Fruit fly (Drosophila melanogaster) whole organism, embryonic: ENCODE measurements around the gene sws.
A peak's percentile ranks its signal among the peaks of the same experiment; 100 is the strongest.

ENCODE experiments used
- ATbp ChIP-seq: fragments of 200-800 bp; sonication (Bioruptor generic); optimal IDR thresholded peaks from 2 replicates; lab custom pipeline; 2017; ENCODE audit warnings: missing biosample characterization, mild to moderate bottlenecking, missing genetic modification characterization, missing genetic modification reagents
- Asciz ChIP-seq: fragments of 200-800 bp; sonication (Bioruptor generic); optimal IDR thresholded peaks from 2 replicates; lab custom pipeline; 2017; ENCODE audit warnings: missing biosample characterization, mild to moderate bottlenecking, missing genetic modification characterization, missing genetic modification reagents
- Atf-2 ChIP-seq: fragments of 200-800 bp; sonication (Bioruptor generic); optimal IDR thresholded peaks from 2 replicates; lab custom pipeline; 2016; ENCODE audit warnings: missing biosample characterization, missing genetic modification characterization
- Awh ChIP-seq: fragments of 200-800 bp; sonication (Bioruptor generic); IDR thresholded peaks from 2 replicates; pipeline ENCODE4, ENCODE4 v1.3.6; 2022; ENCODE audit warnings: missing biosample characterization, missing genetic modification characterization
- Blimp-1 ChIP-seq: fragments of 200-800 bp; sonication (Bioruptor generic); optimal IDR thresholded peaks from 3 replicates; lab custom pipeline; 2018; ENCODE audit warnings: missing biosample characterization, missing genetic modification characterization, mild to moderate bottlenecking, moderate library complexity, missing genetic modification reagents
- CG10979 ChIP-seq: fragments of 200-800 bp; sonication (Bioruptor generic); optimal IDR thresholded peaks from 2 replicates; lab custom pipeline; 2018; ENCODE audit warnings: missing biosample characterization, mild to moderate bottlenecking, missing genetic modification characterization, moderate library complexity
- CG12769 ChIP-seq: fragments of 200-800 bp; sonication (Bioruptor generic); optimal IDR thresholded peaks from 2 replicates; lab custom pipeline; 2019; ENCODE audit warnings: missing biosample characterization, mild to moderate bottlenecking, missing genetic modification characterization, moderate library complexity
- CG13894 ChIP-seq: fragments of 200-800 bp; sonication (Bioruptor generic); optimal IDR thresholded peaks from 3 replicates; lab custom pipeline; 2018; ENCODE audit warnings: missing biosample characterization, mild to moderate bottlenecking, missing genetic modification characterization, moderate library complexity
- CG14014 ChIP-seq: fragments of 200-800 bp; sonication (Bioruptor generic); IDR thresholded peaks from 2 replicates; pipeline ENCODE4 v1.3.6; 2022; ENCODE audit warnings: missing biosample characterization, missing genetic modification characterization
- CG14667 ChIP-seq: fragments of 200-800 bp; sonication (Bioruptor generic); IDR thresholded peaks from 2 replicates; pipeline ENCODE4 v1.3.6; 2022; ENCODE audit warnings: missing biosample characterization, missing genetic modification characterization
- CG15514 ChIP-seq: fragments of 200-800 bp; sonication (Bioruptor generic); optimal IDR thresholded peaks from 3 replicates; lab custom pipeline; 2017; ENCODE audit warnings: missing biosample characterization, missing genetic modification characterization, mild to moderate bottlenecking, moderate library complexity, missing genetic modification reagents
- CG17385 ChIP-seq: fragments of 200-800 bp; sonication (Bioruptor generic); optimal IDR thresholded peaks from 3 replicates; lab custom pipeline; 2018; ENCODE audit warnings: missing biosample characterization, mild to moderate bottlenecking, missing genetic modification characterization
- CG17568 ChIP-seq: fragments of 200-800 bp; sonication (Bioruptor generic); optimal IDR thresholded peaks from 2 replicates; lab custom pipeline; 2018; ENCODE audit warnings: missing biosample characterization, mild to moderate bottlenecking, missing genetic modification characterization, moderate library complexity
- CG4360 ChIP-seq: fragments of 200-800 bp; sonication (Bioruptor generic); IDR thresholded peaks from 2 replicates; pipeline ENCODE4 v1.3.6; 2022; ENCODE audit warnings: missing biosample characterization, missing genetic modification characterization
- CG4424 ChIP-seq: fragments of 200-800 bp; sonication (Bioruptor generic); optimal IDR thresholded peaks from 3 replicates; lab custom pipeline; 2016; ENCODE audit warnings: missing biosample characterization, missing genetic modification characterization
- CG4730 ChIP-seq: fragments of 200-800 bp; sonication (Bioruptor generic); IDR thresholded peaks from 2 replicates; pipeline ENCODE4 v1.3.6; 2022; ENCODE audit warnings: missing biosample characterization, missing genetic modification characterization
- CG5180 ChIP-seq: fragments of 200-800 bp; sonication (Bioruptor generic); optimal IDR thresholded peaks from 3 replicates; lab custom pipeline; 2017; ENCODE audit warnings: missing biosample characterization, missing genetic modification characterization, mild to moderate bottlenecking, moderate library complexity, missing genetic modification reagents
- CG6254 ChIP-seq: fragments of 200-800 bp; sonication (Bioruptor generic); optimal IDR thresholded peaks from 3 replicates; lab custom pipeline; 2017; ENCODE audit warnings: mild to moderate bottlenecking, missing biosample characterization, missing genetic modification reagents, missing genetic modification characterization
- CG6765 ChIP-seq: fragments of 200-800 bp; sonication (Bioruptor generic); optimal IDR thresholded peaks from 3 replicates; lab custom pipeline; 2017; ENCODE audit warnings: missing biosample characterization, mild to moderate bottlenecking, missing genetic modification characterization
- CG6813 ChIP-seq: fragments of 200-800 bp; sonication (Bioruptor generic); optimal IDR thresholded peaks from 2 replicates; lab custom pipeline; 2017; ENCODE audit warnings: missing biosample characterization, missing genetic modification characterization, mild to moderate bottlenecking, moderate library complexity, missing genetic modification reagents
- CG7556 ChIP-seq: fragments of 200-800 bp; sonication (Bioruptor generic); optimal IDR thresholded peaks from 2 replicates; lab custom pipeline; 2017; ENCODE audit warnings: missing biosample characterization, mild to moderate bottlenecking, missing genetic modification characterization
- CG8359 ChIP-seq: fragments of 200-800 bp; sonication (Bioruptor generic); optimal IDR thresholded peaks from 2 replicates; lab custom pipeline; 2017; ENCODE audit warnings: missing biosample characterization, mild to moderate bottlenecking, missing genetic modification characterization, borderline replicate concordance
- CG9797 ChIP-seq: fragments of 200-800 bp; sonication (Bioruptor generic); optimal IDR thresholded peaks from 3 replicates; lab custom pipeline; 2018; ENCODE audit warnings: missing biosample characterization, mild to moderate bottlenecking, missing genetic modification characterization
- CG9932 ChIP-seq: fragments of 200-800 bp; sonication (Bioruptor generic); IDR thresholded peaks from 2 replicates; pipeline ENCODE4 v1.3.6; 2022; ENCODE audit warnings: missing biosample characterization, missing genetic modification characterization
- CkIIα-i1 ChIP-seq: fragments of 200-800 bp; sonication (Bioruptor generic); IDR thresholded peaks from 2 replicates; pipeline ENCODE4 v1.3.6; 2022; ENCODE audit warnings: missing biosample characterization, missing genetic modification characterization
- D19B ChIP-seq: fragments of 200-800 bp; sonication (Bioruptor generic); optimal IDR thresholded peaks from 2 replicates; lab custom pipeline; 2017; ENCODE audit warnings: missing biosample characterization, mild to moderate bottlenecking, missing genetic modification characterization
- Dad ChIP-seq: fragments of 200-800 bp; sonication (Bioruptor generic); optimal IDR thresholded peaks from 3 replicates; lab custom pipeline; 2016; ENCODE audit warnings: missing biosample characterization, missing genetic modification characterization
- ERR ChIP-seq: fragments of 200-800 bp; sonication (Bioruptor generic); optimal IDR thresholded peaks from 2 replicates; lab custom pipeline; 2016; ENCODE audit warnings: missing biosample characterization, missing genetic modification characterization
- H2.0 ChIP-seq: fragments of 200-800 bp; sonication (Bioruptor generic); IDR thresholded peaks from 2 replicates; pipeline ENCODE4 v1.3.6; 2022; ENCODE audit warnings: missing biosample characterization, missing genetic modification characterization
- Kr ChIP-seq: fragments of 200-800 bp; sonication (Bioruptor generic); optimal IDR thresholded peaks from 2 replicates; lab custom pipeline; 2017; ENCODE audit warnings: missing biosample characterization, mild to moderate bottlenecking, missing genetic modification characterization
- Xrp1 ChIP-seq: fragments of 200-800 bp; sonication (Bioruptor generic); IDR thresholded peaks from 2 replicates; pipeline ENCODE4 v1.3.6; 2022; ENCODE audit warnings: missing biosample characterization, missing genetic modification characterization
- ash1 ChIP-seq: fragments of 200-800 bp; sonication (Bioruptor generic); optimal IDR thresholded peaks from 2 replicates; lab custom pipeline; 2018; ENCODE audit warnings: missing biosample characterization, mild to moderate bottlenecking, missing genetic modification characterization
- disco-r ChIP-seq: fragments of 200-800 bp; sonication (Bioruptor generic); optimal IDR thresholded peaks from 2 replicates; lab custom pipeline; 2016; ENCODE audit warnings: missing biosample characterization, missing genetic modification characterization
- dm ChIP-seq: fragments of 200-800 bp; sonication (Bioruptor generic); optimal IDR thresholded peaks from 3 replicates; lab custom pipeline; 2016; ENCODE audit warnings: missing biosample characterization, missing genetic modification characterization
- esg ChIP-seq: fragments of 200-800 bp; sonication (Bioruptor generic); conservative IDR thresholded peaks from 2 replicates; pipeline ENCODE4 v1.3.6; 2022; ENCODE audit warnings: missing biosample characterization, missing genetic modification characterization
- fd64A ChIP-seq: fragments of 200-800 bp; sonication (Bioruptor generic); optimal IDR thresholded peaks from 3 replicates; lab custom pipeline; 2018; ENCODE audit warnings: missing biosample characterization, mild to moderate bottlenecking, missing genetic modification characterization
- gce ChIP-seq: fragments of 200-800 bp; sonication (Bioruptor generic); IDR thresholded peaks from 3 replicates; pipeline ENCODE4 v1.3.6; 2022; ENCODE audit warnings: missing biosample characterization, missing genetic modification characterization
- grau ChIP-seq: fragments of 200-800 bp; optimal IDR thresholded peaks from 3 replicates; lab custom pipeline; 2019; ENCODE audit warnings: missing biosample characterization, mild to moderate bottlenecking, missing genetic modification characterization, moderate library complexity
- kay ChIP-seq: fragments of 200-800 bp; sonication (Bioruptor generic); optimal IDR thresholded peaks from 2 replicates; lab custom pipeline; 2016; ENCODE audit warnings: missing biosample characterization, missing genetic modification characterization
- kni ChIP-seq: fragments of 200-800 bp; sonication (Bioruptor generic); optimal IDR thresholded peaks from 3 replicates; lab custom pipeline; 2017; ENCODE audit warnings: mild to moderate bottlenecking, missing biosample characterization, missing genetic modification reagents, missing genetic modification characterization
- pan ChIP-seq, 4 experiments: fragments of >200 bp in 3 of 4; fragments of 200-800 bp in 1 of 4; sonication (Bioruptor generic) in 1 of 4; optimal IDR thresholded peaks in 3 of 4; IDR thresholded peaks in 1 of 4; 2 replicates each; pipeline versions ENCODE4 v1.3.6 to Lab custom; 2017 to 2022; ENCODE audit warnings: missing biosample characterization in 2 of 4, missing genetic modification characterization in 2 of 4, mixed read lengths in 1 of 4
- pb ChIP-seq: fragments of 200-800 bp; sonication (Bioruptor generic); optimal IDR thresholded peaks from 3 replicates; lab custom pipeline; 2016; ENCODE audit warnings: missing biosample characterization, missing genetic modification characterization
- prd ChIP-seq, 3 experiments: fragments of >200 bp in 2 of 3; fragments of 200-800 bp in 1 of 3; sonication (Bioruptor generic) in 1 of 3; optimal IDR thresholded peaks in 2 of 3; IDR thresholded peaks in 1 of 3; 2 replicates in 2 of 3; 3 replicates in 1 of 3; pipeline versions ENCODE4 v1.3.6 to Lab custom; 2017 to 2022; ENCODE audit warnings: missing biosample characterization in 1 of 3, missing genetic modification characterization in 1 of 3
- psq ChIP-seq: fragments of 200-800 bp; sonication (Bioruptor generic); optimal IDR thresholded peaks from 2 replicates; lab custom pipeline; 2017; ENCODE audit warnings: missing biosample characterization, missing genetic modification characterization
- scrt ChIP-seq: fragments of 200-800 bp; sonication (Bioruptor generic); optimal IDR thresholded peaks from 2 replicates; lab custom pipeline; 2018; ENCODE audit warnings: missing biosample characterization, mild to moderate bottlenecking, missing genetic modification characterization, moderate library complexity
- tna ChIP-seq: fragments of 200-800 bp; sonication (Bioruptor generic); IDR thresholded peaks from 2 replicates; pipeline ENCODE4 v1.3.6; 2022; ENCODE audit warnings: missing biosample characterization, missing genetic modification characterization; ENCODE audit not compliant: partially characterized antibody
- usp ChIP-seq: fragments of >200 bp; optimal IDR thresholded peaks from 2 replicates; lab custom pipeline; 2017; ENCODE audit warnings: missing biosample characterization, missing genetic modification characterization
- wor ChIP-seq: fragments of 200-800 bp; sonication (Bioruptor generic); IDR thresholded peaks from 2 replicates; pipeline ENCODE4 v1.3.6; 2022; ENCODE audit warnings: missing biosample characterization, missing genetic modification characterization

Gene sws

dm6 chrX:7972363-7972942 is 4.4 kb upstream of the sws start (continued):
- no peak for TF ChIP-seq usp (GFP tag; lab: Kevin White, UChicago)
- peak; percentile 90 for TF ChIP-seq CG6813 (GFP tag; lab: Kevin White, UChicago)
- TF ChIP-seq CG10979 (tag; lab: Kevin White, UChicago) = peak; percentile 92
- no peak for TF ChIP-seq tna (GFP tag; lab: Robert Waterston, UW)
- peak; percentile 63 for TF ChIP-seq Atf-2 (GFP tag; lab: Kevin White, UChicago)
- TF ChIP-seq CG12769 (tag; lab: Kevin White, UChicago) = peak; percentile 89
- TF ChIP-seq Blimp-1 (GFP tag; lab: Kevin White, UChicago) = peak; percentile 90
- TF ChIP-seq disco-r (GFP tag; lab: Kevin White, UChicago) = peak; percentile 60
- peak; percentile 76 for TF ChIP-seq CG14667 (GFP tag; lab: Robert Waterston, UW)
- peak; percentile 66 for TF ChIP-seq kay (GFP tag; lab: Kevin White, UChicago)
- peak; percentile 72 for TF ChIP-seq CG5180 (GFP tag; lab: Kevin White, UChicago)
- TF ChIP-seq D19B (GFP tag; lab: Kevin White, UChicago) = peak; percentile 43
- no peak for TF ChIP-seq ash1 (GFP tag; lab: Kevin White, UChicago)
- TF ChIP-seq dm (GFP tag; lab: Kevin White, UChicago) = peak; percentile 15
- peak; percentile 86 for TF ChIP-seq CG14014 (GFP tag; lab: Robert Waterston, UW)
- TF ChIP-seq Awh (GFP tag; lab: Robert Waterston, UW) = peak; percentile 84
- TF ChIP-seq wor (GFP tag; lab: Robert Waterston, UW) = peak; percentile 81
- peak; percentile 67 for TF ChIP-seq CG9932 (GFP tag; lab: Robert Waterston, UW)
- TF ChIP-seq CG4730 = peak; percentile 83
- peak; percentile 77 for TF ChIP-seq scrt (GFP tag; lab: Kevin White, UChicago)
- peak; percentile 84 for TF ChIP-seq esg (GFP tag; lab: Robert Waterston, UW)
- TF ChIP-seq ERR (GFP tag; lab: Kevin White, UChicago) = peak; percentile 20
- peak; percentile 55 for TF ChIP-seq CG13894
- TF ChIP-seq CG17568 = peak; percentile 83
- TF ChIP-seq CG17385 = peak; percentile 84
- peak; percentile 48 for TF ChIP-seq kni
- peak; percentile 33 for TF ChIP-seq pb (GFP tag; lab: Kevin White, UChicago)
- peak; percentile 78 for TF ChIP-seq grau (tag; lab: Kevin White, UChicago)
- TF ChIP-seq prd (optimal IDR thresholded peaks at IDR 0.05; lab: Kevin White, UChicago) = no peak
- peak; percentile 93 for TF ChIP-seq prd (GFP tag; IDR thresholded peaks at IDR 0.05; lab: Robert Waterston, UW)
- TF ChIP-seq CG9797 = peak; percentile 28
- no peak for TF ChIP-seq CkIIα-i1 (GFP tag; lab: Robert Waterston, UW)
- TF ChIP-seq Kr (GFP tag; lab: Kevin White, UChicago) = no peak
- TF ChIP-seq CG6765 (GFP tag; lab: Kevin White, UChicago) = peak; percentile 50
- peak; percentile 85 for TF ChIP-seq CG4424 (GFP tag; lab: Kevin White, UChicago)
- TF ChIP-seq CG15514 (GFP tag; lab: Kevin White, UChicago) = peak; percentile 74
- TF ChIP-seq H2.0 = peak; percentile 90
- peak; percentile 83 for TF ChIP-seq fd64A (GFP tag; lab: Kevin White, UChicago)
- TF ChIP-seq CG6254 = peak; percentile 89
- TF ChIP-seq Dad (GFP tag; lab: Kevin White, UChicago) = peak; percentile 61
- TF ChIP-seq gce (GFP tag; lab: Robert Waterston, UW) = peak; percentile 87
- peak; percentile 78 for TF ChIP-seq CG8359
- TF ChIP-seq ATbp (GFP tag; lab: Kevin White, UChicago) = peak; percentile 89
- TF ChIP-seq psq = peak; percentile 24
- no peak for TF ChIP-seq pan (optimal IDR thresholded peaks at IDR 0.05; lab: Kevin White, UChicago)
- TF ChIP-seq pan (GFP tag; optimal IDR thresholded peaks at IDR 0.05 in 1 of 2, IDR thresholded peaks at IDR 0.05 in 1 of 2) = peak in 1 of 2 experiments; percentile 93
- peak; percentile 52 for TF ChIP-seq CG4360
- peak; percentile 90 for TF ChIP-seq CG7556 (GFP tag; lab: Kevin White, UChicago)
- TF ChIP-seq Asciz (GFP tag; lab: Kevin White, UChicago) = peak; percentile 87
- TF ChIP-seq Xrp1 (GFP tag; lab: Robert Waterston, UW) = peak; percentile 96
